Fruit fly (Drosophila melanogaster): ENCODE data around the gene Or2a.
A peak's percentile ranks its signal among the peaks of the same experiment; 100 is the strongest.

The Or2a gene

DNA sequence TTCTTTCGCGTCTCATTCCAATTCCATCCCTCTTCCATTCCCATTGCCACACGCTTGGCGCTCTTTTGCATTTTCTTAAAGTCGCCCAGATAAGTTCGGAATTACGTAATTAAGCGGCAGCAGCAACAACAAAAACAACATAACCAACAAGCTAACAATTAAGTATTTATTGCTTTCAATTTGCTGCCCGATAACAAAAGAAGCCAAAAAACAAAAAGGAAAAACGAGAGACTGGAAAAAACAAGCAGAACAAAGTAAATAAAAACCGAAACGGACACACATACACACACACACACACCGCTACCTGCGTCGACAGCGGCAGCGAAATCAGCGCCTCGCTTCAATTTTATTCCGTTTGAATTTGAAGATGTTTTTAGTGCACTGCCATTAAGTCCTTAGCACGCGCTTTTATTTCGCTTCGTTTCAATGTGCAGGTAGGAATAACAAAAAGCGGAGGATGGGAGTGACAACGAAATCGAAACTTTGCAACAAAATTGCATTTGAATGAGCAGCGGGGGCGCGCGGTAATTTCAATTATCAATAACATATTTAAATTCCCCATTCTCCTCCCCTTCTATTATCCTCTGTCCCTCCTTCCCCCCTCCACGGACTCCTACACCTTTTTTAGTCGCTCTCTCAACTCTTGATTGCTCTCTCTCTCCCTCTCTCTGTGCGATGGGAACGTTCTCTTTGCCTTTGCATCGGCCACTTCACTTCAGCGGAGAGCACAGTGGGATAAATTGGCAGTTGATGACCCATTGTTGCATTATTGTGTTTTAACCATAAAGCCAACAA, 49.6 kb downstream of the Or2a start, which contains the start of gene Raf (continued):
- TF ChIP-seq Dip2 (GFP tag; IDR thresholded peaks at IDR 0.05) (no peak), Dad (GFP tag; optimal IDR thresholded peaks at IDR 0.05) (no peak), lbe (GFP tag; optimal IDR thresholded peaks at IDR 0.05) (no peak), CG34422 (GFP tag; IDR thresholded peaks at IDR 0.05) (no peak), CG2120 (GFP tag; optimal IDR thresholded peaks at IDR 0.05) (no peak), CG15601 (tag; optimal IDR thresholded peaks at IDR 0.05) (no peak), CG10147 (GFP tag; optimal IDR thresholded peaks at IDR 0.05) (no peak), CG4360 (GFP tag; IDR thresholded peaks at IDR 0.05) (peak; percentile 51; the same call in 1 of the 2 replicates), CG15479 (GFP tag; optimal IDR thresholded peaks at IDR 0.05) (no peak), CG6689 (GFP tag; IDR thresholded peaks at IDR 0.05) (no peak), bsh (GFP tag; optimal IDR thresholded peaks at IDR 0.05) (no peak), CG13287 (GFP tag; IDR thresholded peaks at IDR 0.05; ENCODE audit: partially characterized antibody) (0 out of 2 replicates have a peak, but pooled peaks have one; percentile 13), CG8290 (GFP tag; optimal IDR thresholded peaks at IDR 0.05) (no peak), CG8290 (tag; optimal IDR thresholded peaks at IDR 0.05) (no peak), CG7271 (tag; optimal IDR thresholded peaks at IDR 0.05) (no peak), cg (GFP tag; optimal IDR thresholded peaks at IDR 0.05) (peak; percentile 36), CG14667 (GFP tag; IDR thresholded peaks at IDR 0.05) (no peak), dati (GFP tag; IDR thresholded peaks at IDR 0.05) (no peak), sqz (GFP tag; optimal IDR thresholded peaks at IDR 0.05) (no peak), Trl (optimal IDR thresholded peaks at IDR 0.05) (peak; percentile 88 to 95), Trl (GFP tag; optimal IDR thresholded peaks at IDR 0.05) (no peak), Fer2 (tag; optimal IDR thresholded peaks at IDR 0.05) (peak; percentile 63), fd3F (GFP tag; optimal IDR thresholded peaks at IDR 0.05) (no peak), gsb (GFP tag; IDR thresholded peaks at IDR 0.05) (no peak; the same call in 1 of the 2 replicates), CG11247 (GFP tag; IDR thresholded peaks at IDR 0.05) (no peak; the same call in 1 of the 2 replicates), Hr51 (GFP tag; optimal IDR thresholded peaks at IDR 0.05) (no peak), CG10267 (tag; optimal IDR thresholded peaks at IDR 0.05) (no peak), CG7556 (GFP tag; optimal IDR thresholded peaks at IDR 0.05) (no peak), fu2 (GFP tag; optimal IDR thresholded peaks at IDR 0.05) (no peak), nom (GFP tag; optimal IDR thresholded peaks at IDR 0.05) (no peak), kah (GFP tag; optimal IDR thresholded peaks at IDR 0.05) (no peak), insv (GFP tag; optimal IDR thresholded peaks at IDR 0.05) (no peak), CG2889 (GFP tag; IDR thresholded peaks at IDR 0.05) (peak; percentile 62; the same call in 1 of the 3 replicates), sd (tag; optimal IDR thresholded peaks at IDR 0.05) (peak; percentile 16), Drgx (GFP tag; IDR thresholded peaks at IDR 0.05) (no peak), slbo (GFP tag; IDR thresholded peaks at IDR 0.05) (no peak), H15 (GFP tag; IDR thresholded peaks at IDR 0.05) (no peak), CG14014 (GFP tag; IDR thresholded peaks at IDR 0.05) (no peak), CG1233 (GFP tag; optimal IDR thresholded peaks at IDR 0.05) (no peak), CG3847 (GFP tag; IDR thresholded peaks at IDR 0.05) (no peak), CG1832 (GFP tag; optimal IDR thresholded peaks at IDR 0.05) (no peak), CG18262 (tag; optimal IDR thresholded peaks at IDR 0.05) (no peak), dmrt99B (tag; optimal IDR thresholded peaks at IDR 0.05) (no peak), zen2 (GFP tag; IDR thresholded peaks at IDR 0.05; ENCODE audit: partially characterized antibody) (no peak), CG1602 (GFP tag; optimal IDR thresholded peaks at IDR 0.05) (no peak), CoRest (tag; optimal IDR thresholded peaks at IDR 0.05) (no peak), GATAe (GFP tag; conservative IDR thresholded peaks at IDR 0.05) (no peak), Bteb2 (GFP tag; optimal IDR thresholded peaks at IDR 0.05) (no peak), CG10979 (tag; optimal IDR thresholded peaks at IDR 0.05) (no peak), ftz-f1 (GFP tag; optimal IDR thresholded peaks at IDR 0.05) (no peak)
